Worm (Caenorhabditis elegans) whole organism, L2 larva: ENCODE data around the gene dbt-1.

ENCODE experiments used
- dmd-4 ChIP-seq: sonication (generic microtip); optimal IDR thresholded peaks from 2 replicates; lab custom pipeline; 2017; ENCODE audit warnings: missing biosample characterization, missing genetic modification characterization
- nhr-12 ChIP-seq: fragments of 150-350 bp; optimal IDR thresholded peaks from 2 replicates; lab custom pipeline; 2014; ENCODE audit warnings: missing biosample characterization, missing genetic modification characterization
- unc-39 ChIP-seq: fragments of 150-350 bp; optimal IDR thresholded peaks from 2 replicates; lab custom pipeline; 2014; ENCODE audit warnings: missing biosample characterization, missing genetic modification characterization

DNA sequence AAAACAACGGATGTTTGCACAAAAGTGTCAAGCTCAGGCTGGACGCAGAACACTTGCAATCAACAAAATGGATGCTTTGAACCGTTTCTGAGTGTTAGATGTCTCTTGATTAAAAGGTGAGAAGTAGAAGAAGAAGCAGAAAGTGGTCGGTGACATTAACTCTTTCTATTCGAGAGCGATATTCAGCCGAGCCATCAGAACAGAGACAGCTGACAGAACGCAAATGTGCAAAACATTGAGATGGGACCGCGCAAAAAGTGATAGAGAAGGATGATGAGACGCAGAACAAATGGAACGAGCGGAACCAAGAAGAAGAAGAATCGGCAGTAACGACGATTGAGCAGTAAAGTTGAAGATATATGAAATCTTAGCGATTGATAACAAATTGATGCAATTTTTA lies 9.4 kb downstream of the dbt-1 start:
- TF ChIP-seq unc-39 (no peak), nhr-12 (tag; lab: Kevin White, UChicago) (no peak), dmd-4 (tag; lab: Kevin White, UChicago) (no peak)
